Worm (Caenorhabditis elegans): ENCODE measurements around the gene col-106.

col-106 gene

ce11 chrIV:1496017-1496678, 35.6 kb upstream of the col-106 start, which contains the start of gene npp-20:
npp-20 (minus strand) TSS chrIV:1496022.
- TF ChIP-seq pha-4 (tag; optimal IDR thresholded peaks at IDR 0.05) (peak; percentile 38), nhr-23 (tag; optimal IDR thresholded peaks at IDR 0.05) (peak; percentile 16), nfya-1 (tag; optimal IDR thresholded peaks at IDR 0.05; ENCODE audit: insufficient read depth) (peak; percentile 50), elt-2 (tag; optimal IDR thresholded peaks at IDR 0.05) (peak; percentile 38), ceh-9 (tag; optimal IDR thresholded peaks at IDR 0.05) (no peak), elt-1 (tag; optimal IDR thresholded peaks at IDR 0.05) (no peak), egl-5 (tag; optimal IDR thresholded peaks at IDR 0.05) (no peak), hmg-11 (tag; optimal IDR thresholded peaks at IDR 0.05) (peak; percentile 58), nhr-25 (tag; optimal IDR thresholded peaks at IDR 0.05) (peak; percentile 25), aly-2 (tag; optimal IDR thresholded peaks at IDR 0.05) (no peak), jun-1 (tag; optimal IDR thresholded peaks at IDR 0.05) (peak; percentile 6), lin-15B (tag; optimal IDR thresholded peaks at IDR 0.05) (peak; percentile 65), pqm-1 (tag; optimal IDR thresholded peaks at IDR 0.05) (peak; percentile 5), mdl-1 (tag; optimal IDR thresholded peaks at IDR 0.05) (peak; percentile 15), tbx-2 (tag; optimal IDR thresholded peaks at IDR 0.05) (peak; percentile 15), nhr-11 (tag; optimal IDR thresholded peaks at IDR 0.05) (no peak), ceh-28 (tag; optimal IDR thresholded peaks at IDR 0.05) (peak; percentile 25), snpc-4 (tag; optimal IDR thresholded peaks at IDR 0.05) (no peak), ceh-82 (tag; optimal IDR thresholded peaks at IDR 0.05) (no peak), unc-39 (tag; optimal IDR thresholded peaks at IDR 0.05) (no peak), elt-3 (tag; optimal IDR thresholded peaks at IDR 0.05) (no peak), unc-62 (GFP tag; optimal IDR thresholded peaks at IDR 0.05) (no peak)

- no peak for TF ChIP-seq eor-1 (tag; optimal IDR thresholded peaks at IDR 0.05)
- no peak for TF ChIP-seq nhr-43 (tag; optimal IDR thresholded peaks at IDR 0.05; ENCODE audit: poor library complexity, severe bottlenecking)
- no peak for TF ChIP-seq nhr-76 (tag; optimal IDR thresholded peaks at IDR 0.05)
- peak; percentile 53 for TF ChIP-seq nhr-11 (tag; optimal IDR thresholded peaks at IDR 0.05)
These were observed 24.4 kb upstream of the col-106 start, which contains the start of gene Y77E11A.16 for ce11 chrIV:1484968-1485474. Y77E11A.16 (plus strand) TSS chrIV:1485424.

- TF ChIP-seq hmg-11 (tag; optimal IDR thresholded peaks at IDR 0.05) (no peak), ceh-9 (tag; optimal IDR thresholded peaks at IDR 0.05) (no peak), snpc-4 (tag; optimal IDR thresholded peaks at IDR 0.05) (no peak), mml-1 (tag; optimal IDR thresholded peaks at IDR 0.05) (no peak), lsy-12 (tag; optimal IDR thresholded peaks at IDR 0.05) (no peak), nhr-12 (tag; optimal IDR thresholded peaks at IDR 0.05) (no peak), egl-27 (tag; optimal IDR thresholded peaks at IDR 0.05) (no peak), ceh-16 (tag; optimal IDR thresholded peaks at IDR 0.05) (no peak), fkh-2 (tag; optimal IDR thresholded peaks at IDR 0.05) (no peak), nfya-1 (tag; optimal IDR thresholded peaks at IDR 0.05; ENCODE audit: insufficient read depth) (no peak), nhr-28 (tag; optimal IDR thresholded peaks at IDR 0.05) (no peak), pqm-1 (tag; optimal IDR thresholded peaks at IDR 0.05) (no peak), zag-1 (tag; optimal IDR thresholded peaks at IDR 0.05) (no peak), ceh-28 (tag; optimal IDR thresholded peaks at IDR 0.05) (no peak), nhr-11 (tag; optimal IDR thresholded peaks at IDR 0.05) (no peak), ama-1 (optimal IDR thresholded peaks at IDR 0.05) (no peak), nhr-43 (tag; optimal IDR thresholded peaks at IDR 0.05; ENCODE audit: poor library complexity, severe bottlenecking) (no peak), jun-1 (tag; optimal IDR thresholded peaks at IDR 0.05) (no peak), nhr-237 (tag; optimal IDR thresholded peaks at IDR 0.05) (no peak)
These were observed 18.1 kb upstream of the col-106 start for ce11 chrIV:1478649-1479048.

- no peak for TF ChIP-seq nhr-43 (tag; optimal IDR thresholded peaks at IDR 0.05; ENCODE audit: poor library complexity, severe bottlenecking)
- TF ChIP-seq fos-1 (tag; optimal IDR thresholded peaks at IDR 0.05): no peak
- no peak for TF ChIP-seq pqm-1 (tag; optimal IDR thresholded peaks at IDR 0.05)
- no peak for TF ChIP-seq mml-1 (tag; optimal IDR thresholded peaks at IDR 0.05)
- TF ChIP-seq fkh-2 (tag; optimal IDR thresholded peaks at IDR 0.05): no peak
- no peak for TF ChIP-seq zag-1 (tag; optimal IDR thresholded peaks at IDR 0.05)
- no peak for TF ChIP-seq ZK546.5 (tag; optimal IDR thresholded peaks at IDR 0.05)
- no peak for TF ChIP-seq daf-12 (tag; optimal IDR thresholded peaks at IDR 0.05)
- no peak for TF ChIP-seq tbx-2 (tag; optimal IDR thresholded peaks at IDR 0.05)
These were observed 14.4 kb upstream of the col-106 start, which contains the start of gene Y77E11A.12 for ce11 chrIV:1475009-1475408. Y77E11A.12 (minus strand) TSS chrIV:1475109.
